Fruit fly (Drosophila melanogaster) whole organism, pupa: ENCODE data around the gene CG14234.

Source experiments
- CG10348 ChIP-seq: fragments of 200-800 bp; sonication (Bioruptor generic); IDR thresholded peaks from 2 replicates; pipeline ENCODE4 v1.3.6; 2022; ENCODE audit warnings: missing biosample characterization, missing genetic modification characterization
- CG12605 ChIP-seq: fragments of 200-800 bp; sonication (Bioruptor generic); IDR thresholded peaks from 2 replicates; pipeline ENCODE4 v1.3.6; 2022; ENCODE audit warnings: missing biosample characterization, missing genetic modification characterization
- CG13204 ChIP-seq: fragments of 200-800 bp; sonication (Bioruptor generic); optimal IDR thresholded peaks from 2 replicates; lab custom pipeline; 2018; ENCODE audit warnings: missing biosample characterization, mild to moderate bottlenecking, missing genetic modification characterization, moderate library complexity
- CG14655 ChIP-seq: fragments of 200-800 bp; sonication (Bioruptor generic); optimal IDR thresholded peaks from 3 replicates; lab custom pipeline; 2017; ENCODE audit warnings: mild to moderate bottlenecking, missing biosample characterization, missing genetic modification reagents, missing genetic modification characterization
- CG15710 ChIP-seq: fragments of 200-800 bp; sonication (Bioruptor generic); optimal IDR thresholded peaks from 2 replicates; lab custom pipeline; 2018; ENCODE audit warnings: missing biosample characterization, mild to moderate bottlenecking, missing genetic modification characterization, moderate library complexity
- CG17806 ChIP-seq: fragments of 200-800 bp; sonication (Bioruptor generic); optimal IDR thresholded peaks from 2 replicates; lab custom pipeline; 2018; ENCODE audit warnings: missing biosample characterization, mild to moderate bottlenecking, missing genetic modification characterization, moderate library complexity
- CG32121 ChIP-seq: fragments of 200-800 bp; sonication (Bioruptor generic); IDR thresholded peaks from 2 replicates; pipeline ENCODE4 v1.3.6; 2022; ENCODE audit warnings: missing biosample characterization, missing genetic modification characterization
- CG34367 ChIP-seq: fragments of 200-800 bp; sonication (Bioruptor generic); optimal IDR thresholded peaks from 2 replicates; lab custom pipeline; 2018; ENCODE audit warnings: missing biosample characterization, mild to moderate bottlenecking, missing genetic modification characterization
- CG4496 ChIP-seq: fragments of 200-800 bp; sonication (Bioruptor generic); IDR thresholded peaks from 3 replicates; pipeline ENCODE4 v1.3.6; 2022; ENCODE audit warnings: missing biosample characterization, missing genetic modification characterization
- CG8159 ChIP-seq: fragments of 200-800 bp; sonication (Bioruptor generic); optimal IDR thresholded peaks from 3 replicates; lab custom pipeline; 2018; ENCODE audit warnings: missing biosample characterization, mild to moderate bottlenecking, missing genetic modification characterization, moderate library complexity
- CG8301 ChIP-seq: fragments of 200-800 bp; sonication (Bioruptor generic); optimal IDR thresholded peaks from 2 replicates; lab custom pipeline; 2018; ENCODE audit warnings: missing biosample characterization, mild to moderate bottlenecking, missing genetic modification characterization
- CG9948 ChIP-seq: fragments of 200-800 bp; sonication (Bioruptor generic); optimal IDR thresholded peaks from 2 replicates; lab custom pipeline; 2018; ENCODE audit warnings: missing biosample characterization, mild to moderate bottlenecking, missing genetic modification characterization, moderate library complexity
- D1 ChIP-seq: fragments of 200-800 bp; sonication (Bioruptor generic); optimal IDR thresholded peaks from 2 replicates; lab custom pipeline; 2018; ENCODE audit warnings: missing biosample characterization, mild to moderate bottlenecking, missing genetic modification characterization, moderate library complexity
- EcR ChIP-seq: fragments of 200-800 bp; sonication (Bioruptor generic); optimal IDR thresholded peaks from 3 replicates; lab custom pipeline; 2019; ENCODE audit warnings: missing biosample characterization, missing genetic modification characterization, mild to moderate bottlenecking, moderate library complexity, missing genetic modification reagents
- Ets98B ChIP-seq: fragments of 200-800 bp; sonication (Bioruptor generic); IDR thresholded peaks from 2 replicates; pipeline ENCODE4 v1.3.6; 2022; ENCODE audit warnings: missing biosample characterization, missing genetic modification characterization
- Pif1A ChIP-seq: fragments of 200-800 bp; sonication (Bioruptor generic); optimal IDR thresholded peaks from 3 replicates; lab custom pipeline; 2016; ENCODE audit warnings: missing biosample characterization, missing genetic modification characterization
- Pif1B ChIP-seq: fragments of 200-800 bp; sonication (Bioruptor generic); optimal IDR thresholded peaks from 3 replicates; lab custom pipeline; 2016; ENCODE audit warnings: missing biosample characterization, missing genetic modification characterization
- Snoo ChIP-seq: fragments of 200-800 bp; sonication (Bioruptor generic); optimal IDR thresholded peaks from 3 replicates; lab custom pipeline; 2017; ENCODE audit warnings: missing biosample characterization, mild to moderate bottlenecking, missing genetic modification characterization, inconsistent platforms
- fd96Ca ChIP-seq: fragments of 200-800 bp; sonication (Bioruptor generic); IDR thresholded peaks from 3 replicates; pipeline ENCODE4 v1.3.6; 2022; ENCODE audit warnings: missing biosample characterization, missing genetic modification characterization
- gl ChIP-seq: fragments of 200-800 bp; sonication (Bioruptor generic); optimal IDR thresholded peaks from 2 replicates; lab custom pipeline; 2018; ENCODE audit warnings: missing biosample characterization, mild to moderate bottlenecking, missing genetic modification characterization
- rn ChIP-seq: fragments of 200-800 bp; sonication (Bioruptor generic); IDR thresholded peaks from 2 replicates; pipeline ENCODE4 v1.3.6; 2022; ENCODE audit warnings: missing biosample characterization, missing genetic modification characterization

CG14234 gene

DNA sequence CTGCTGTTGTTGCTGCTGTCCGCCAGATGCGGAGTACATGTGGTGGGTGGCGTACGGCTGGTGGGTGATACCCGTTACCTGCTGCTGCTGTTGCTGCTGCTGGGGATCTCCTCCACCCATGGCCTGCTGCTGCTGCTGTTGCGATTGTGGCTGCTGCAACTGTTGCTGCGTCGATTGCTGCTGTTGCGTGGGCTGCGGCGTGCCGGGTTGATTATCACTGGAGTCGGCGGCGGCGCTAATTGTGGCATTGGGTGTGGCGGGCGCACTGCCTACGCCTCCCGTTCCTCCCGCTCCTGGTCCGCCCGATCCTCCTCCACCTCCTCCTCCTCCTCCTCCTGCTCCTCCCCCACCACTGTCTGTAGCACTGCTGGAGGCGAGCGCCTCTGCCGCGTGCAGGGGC lies 46.5 kb downstream of the CG14234 start:
- no peak for TF ChIP-seq CG4496 (GFP tag; lab: Robert Waterston, UW)
- no peak for TF ChIP-seq Snoo (tag; lab: Kevin White, UChicago)
- no peak for TF ChIP-seq CG34367 (tag; lab: Kevin White, UChicago)
- TF ChIP-seq Pif1B (GFP tag; lab: Kevin White, UChicago) = no peak
- TF ChIP-seq CG32121 (GFP tag; lab: Robert Waterston, UW) = no peak
- TF ChIP-seq CG12605 (GFP tag; lab: Robert Waterston, UW) = no peak
- TF ChIP-seq gl = no peak
- no peak for TF ChIP-seq CG8301
- no peak for TF ChIP-seq CG14655
- TF ChIP-seq rn = no peak
- TF ChIP-seq, all 21 proteins: peak for 0

DNA sequence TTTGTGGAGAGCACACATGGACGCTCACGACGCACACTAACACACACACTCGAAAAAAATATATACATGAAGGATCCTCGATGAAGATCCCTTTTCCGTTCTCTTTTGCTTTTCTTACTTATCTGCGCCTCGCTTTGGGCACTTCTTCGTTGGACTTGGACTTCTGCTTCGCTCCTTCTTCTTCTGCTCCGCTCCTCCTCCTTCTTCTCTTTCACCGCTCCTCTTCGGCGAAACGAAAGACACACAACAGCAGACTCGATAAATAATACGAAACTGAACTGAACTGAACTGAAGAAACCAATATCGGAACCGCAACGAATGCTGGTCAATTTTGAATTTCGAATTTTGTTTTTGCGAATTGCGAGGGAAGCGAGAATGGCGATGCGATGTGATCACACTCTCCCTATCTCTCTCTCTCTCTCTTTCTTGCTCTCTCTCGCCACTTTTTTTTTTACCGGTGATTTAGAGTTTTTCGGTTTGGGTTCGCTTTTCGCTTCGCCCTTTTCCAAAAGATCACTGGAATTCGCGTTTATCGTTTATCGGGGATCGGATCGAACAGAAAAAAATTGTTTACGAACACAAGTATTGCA lies 47.5 kb downstream of the CG14234 start:
- TF ChIP-seq CG34367 (tag; lab: Kevin White, UChicago) (no peak), CG4496 (GFP tag; lab: Robert Waterston, UW) (no peak), Pif1A (no peak), rn (no peak), gl (no peak), EcR (GFP tag; lab: Kevin White, UChicago) (no peak), fd96Ca (GFP tag; lab: Robert Waterston, UW) (no peak), CG8159 (no peak), CG32121 (GFP tag; lab: Robert Waterston, UW) (no peak), CG14655 (no peak), Snoo (tag; lab: Kevin White, UChicago) (no peak), Ets98B (no peak), CG15710 (tag; lab: Kevin White, UChicago) (no peak), CG13204 (GFP tag; lab: Kevin White, UChicago) (no peak), CG8301 (no peak)

DNA sequence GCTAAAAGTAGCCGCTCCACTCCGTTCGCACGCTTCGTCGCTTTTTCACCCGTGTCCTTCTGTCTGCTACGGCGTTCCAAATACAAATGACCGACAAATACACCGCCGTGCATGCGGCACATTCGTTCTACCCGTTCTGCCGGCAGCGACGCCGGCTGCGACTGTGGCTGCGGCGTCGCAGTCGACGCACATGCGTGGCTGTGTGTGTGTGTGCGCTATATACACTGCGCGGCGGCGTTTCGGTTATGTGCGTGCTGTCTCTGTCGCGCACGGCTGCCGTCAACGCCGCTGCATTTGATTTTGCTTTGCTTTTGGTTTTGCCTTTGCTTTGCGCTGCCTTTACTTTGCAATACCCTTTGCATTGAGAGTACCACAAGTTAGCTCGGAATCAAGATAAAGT lies 48.1 kb downstream of the CG14234 start, which contains the start of gene zld:
TSS of gene zld (minus strand) at position 92 of the 400 bp plus-strand sequence.
- TF ChIP-seq CG34367 (tag; lab: Kevin White, UChicago) (no peak), rn (no peak), D1 (tag; lab: Kevin White, UChicago) (no peak), CG8159 (no peak), CG10348 (no peak), CG17806 (tag; lab: Kevin White, UChicago) (no peak), gl (no peak), EcR (GFP tag; lab: Kevin White, UChicago) (no peak), Ets98B (no peak), Pif1B (GFP tag; lab: Kevin White, UChicago) (no peak), CG13204 (GFP tag; lab: Kevin White, UChicago) (peak; percentile 81), CG14655 (no peak), Pif1A (no peak), CG12605 (GFP tag; lab: Robert Waterston, UW) (no peak), Snoo (tag; lab: Kevin White, UChicago) (no peak), CG4496 (GFP tag; lab: Robert Waterston, UW) (peak; percentile 56; the same call in 2 of the 3 replicates)

DNA sequence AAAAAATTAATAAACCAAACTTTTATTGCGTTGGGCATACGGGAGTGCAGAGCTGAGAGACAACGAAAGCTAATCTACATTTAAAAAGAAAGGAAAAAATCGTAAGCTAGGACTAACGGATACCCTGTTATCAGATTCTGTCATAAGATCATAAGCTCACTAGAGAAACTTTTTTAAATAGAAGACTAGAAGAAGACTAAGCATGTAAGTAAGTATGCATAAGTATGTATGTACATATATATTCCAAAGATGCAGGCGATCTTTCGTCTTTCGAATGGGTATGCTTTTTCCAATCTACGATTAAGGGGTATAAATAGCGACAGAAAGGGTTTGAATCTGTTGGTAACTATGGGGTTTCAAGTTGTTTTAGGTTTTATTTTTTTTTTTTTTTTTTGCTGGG lies 49.5 kb downstream of the CG14234 start:
- TF ChIP-seq Pif1A = peak; percentile 18
- TF ChIP-seq Pif1B (GFP tag; lab: Kevin White, UChicago) = no peak
- TF ChIP-seq gl = no peak
- TF ChIP-seq EcR (GFP tag; lab: Kevin White, UChicago) = no peak
- no peak for TF ChIP-seq rn
- peak; percentile 38 for TF ChIP-seq CG34367 (tag; lab: Kevin White, UChicago)
- peak; percentile 50 for TF ChIP-seq CG9948 (tag; lab: Kevin White, UChicago)
- TF ChIP-seq CG13204 (GFP tag; lab: Kevin White, UChicago) = no peak
- peak; percentile 46 for TF ChIP-seq CG15710 (tag; lab: Kevin White, UChicago)
- TF ChIP-seq CG32121 (GFP tag; lab: Robert Waterston, UW) = no peak
- TF ChIP-seq Snoo (tag; lab: Kevin White, UChicago) = no peak
- TF ChIP-seq CG8159 = peak; percentile 42
- TF ChIP-seq CG17806 (tag; lab: Kevin White, UChicago) = peak; percentile 47
- peak; percentile 15; the same call in 1 of the 2 replicates for TF ChIP-seq CG12605 (GFP tag; lab: Robert Waterston, UW)
- TF ChIP-seq CG4496 (GFP tag; lab: Robert Waterston, UW) = 0 out of 3 replicates have a peak, but pooled peaks have one; percentile 27
- peak; percentile 1 for TF ChIP-seq CG8301
- no peak for TF ChIP-seq CG10348
- peak; percentile 27 for TF ChIP-seq CG14655
- no peak for TF ChIP-seq D1 (tag; lab: Kevin White, UChicago)
- TF ChIP-seq Ets98B = no peak

DNA sequence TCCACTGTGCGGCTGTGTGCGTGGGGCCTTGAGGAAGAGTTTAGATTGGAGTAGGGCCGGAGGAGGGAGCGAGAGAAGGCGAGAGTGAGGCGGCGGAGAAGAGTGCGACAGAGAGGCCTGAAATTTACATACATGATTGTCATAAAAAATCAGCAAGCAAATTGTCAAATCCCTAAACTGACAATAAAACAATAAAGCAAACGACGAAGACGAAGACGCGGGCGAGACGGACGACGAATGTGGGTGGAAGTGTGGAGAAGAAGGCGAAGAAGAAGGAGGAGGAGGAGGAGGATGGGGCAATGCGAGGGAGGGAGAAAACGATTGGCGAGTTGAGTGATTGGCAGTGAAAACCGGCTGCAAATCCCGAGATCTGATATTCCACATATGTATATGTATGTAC lies 50.0 kb downstream of the CG14234 start:
- no peak for TF ChIP-seq CG17806 (tag; lab: Kevin White, UChicago)
- no peak for TF ChIP-seq Pif1A
- no peak for TF ChIP-seq CG10348
- no peak for TF ChIP-seq CG34367 (tag; lab: Kevin White, UChicago)
- no peak for TF ChIP-seq Pif1B (GFP tag; lab: Kevin White, UChicago)
- TF ChIP-seq CG8159 = no peak
- no peak for TF ChIP-seq rn
- no peak for TF ChIP-seq CG12605 (GFP tag; lab: Robert Waterston, UW)
- TF ChIP-seq CG13204 (GFP tag; lab: Kevin White, UChicago) = no peak
- TF ChIP-seq CG4496 (GFP tag; lab: Robert Waterston, UW) = no peak
- TF ChIP-seq Ets98B = no peak
- TF ChIP-seq CG14655 = no peak
- no peak for TF ChIP-seq D1 (tag; lab: Kevin White, UChicago)
- no peak for TF ChIP-seq CG8301
- no peak for TF ChIP-seq CG15710 (tag; lab: Kevin White, UChicago)

DNA sequence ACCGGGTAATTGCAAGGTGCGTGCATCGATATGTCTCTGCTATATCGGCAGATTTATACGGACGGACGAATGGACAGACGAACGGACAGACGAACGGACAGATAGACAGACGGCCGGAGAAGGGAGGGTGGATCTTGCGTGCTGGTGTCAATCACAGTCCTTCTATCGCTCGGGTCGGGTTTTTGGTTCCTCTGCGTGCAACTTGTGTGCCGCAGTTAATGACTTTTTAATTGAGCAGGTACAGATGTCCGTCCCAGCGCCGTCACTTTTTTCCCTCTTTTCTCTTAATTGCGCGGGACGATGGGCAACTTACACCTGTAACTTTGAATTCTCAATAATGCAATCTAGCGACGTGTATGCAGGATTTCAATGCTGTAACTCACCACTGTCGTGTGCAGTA lies 51.5 kb downstream of the CG14234 start:
- TF ChIP-seq CG4496 (GFP tag; lab: Robert Waterston, UW) = no peak
- no peak for TF ChIP-seq CG17806 (tag; lab: Kevin White, UChicago)
- no peak for TF ChIP-seq Pif1B (GFP tag; lab: Kevin White, UChicago)
- no peak for TF ChIP-seq CG12605 (GFP tag; lab: Robert Waterston, UW)
- TF ChIP-seq CG8159 = no peak
- no peak for TF ChIP-seq Pif1A
- no peak for TF ChIP-seq CG9948 (tag; lab: Kevin White, UChicago)
- no peak for TF ChIP-seq CG32121 (GFP tag; lab: Robert Waterston, UW)
- TF ChIP-seq CG8301 = no peak
- no peak for TF ChIP-seq CG13204 (GFP tag; lab: Kevin White, UChicago)
- no peak for TF ChIP-seq fd96Ca (GFP tag; lab: Robert Waterston, UW)
- no peak for TF ChIP-seq CG14655
- no peak for TF ChIP-seq CG15710 (tag; lab: Kevin White, UChicago)
- no peak for TF ChIP-seq EcR (GFP tag; lab: Kevin White, UChicago)
- no peak for TF ChIP-seq CG10348
- no peak for TF ChIP-seq Snoo (tag; lab: Kevin White, UChicago)
- TF ChIP-seq D1 (tag; lab: Kevin White, UChicago) = no peak
